Worm (Caenorhabditis elegans): ENCODE data around the gene otpl-1.

DNA sequence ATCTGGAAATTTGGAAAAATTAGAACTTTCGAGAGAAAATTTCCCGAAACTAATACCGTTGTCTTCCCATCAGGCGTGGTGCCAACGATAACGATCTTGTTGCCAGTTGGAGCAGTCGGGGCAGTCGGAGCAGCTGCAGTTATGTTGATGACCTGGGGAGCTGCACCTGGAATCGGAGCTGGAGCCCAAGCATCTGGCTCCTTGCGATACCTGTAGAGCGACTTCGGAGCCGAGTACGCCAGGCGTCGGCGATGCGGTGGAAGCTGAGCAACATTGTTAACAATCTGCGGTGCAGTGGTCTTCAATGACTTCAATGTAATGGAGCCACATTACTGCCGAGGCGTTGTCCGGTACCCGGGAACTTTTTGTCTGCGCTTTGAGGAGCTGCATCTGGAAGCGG is 33.1 kb downstream of the otpl-1 start:
- TF ChIP-seq pha-4 (tag; optimal IDR thresholded peaks at IDR 0.05) (no peak), unc-62 (GFP tag; optimal IDR thresholded peaks at IDR 0.05) (no peak), M03D4.4 (tag; optimal IDR thresholded peaks at IDR 0.05) (no peak), sptf-1 (tag; optimal IDR thresholded peaks at IDR 0.05) (no peak), elt-3 (tag; optimal IDR thresholded peaks at IDR 0.05) (no peak), elt-1 (tag; optimal IDR thresholded peaks at IDR 0.05; ENCODE audit: borderline replicate concordance, insufficient read depth) (no peak), nhr-12 (tag; optimal IDR thresholded peaks at IDR 0.05) (no peak), cnd-1 (tag; optimal IDR thresholded peaks at IDR 0.05) (no peak)

Measured in whole organism, mixed stage, embryonic.